Worm (Caenorhabditis elegans) whole organism, young adult: ENCODE results near the gene dpf-4.

Experiments
- B0019.2 ChIP-seq: fragments of 200-800 bp; sonication (Bioruptor generic); conservative IDR thresholded peaks from 2 replicates; pipeline ENCODE4 v1.3.6; 2022; ENCODE audit warnings: missing genetic modification reagents, missing genetic modification characterization, missing compliant biosample characterization
- B0035.1 ChIP-seq: sonication (generic microtip); optimal IDR thresholded peaks from 2 replicates; lab custom pipeline; 2016; ENCODE audit warnings: missing genetic modification characterization, mild to moderate bottlenecking, missing compliant biosample characterization, missing genotype, missing genetic modification reagents
- B0336.3 ChIP-seq: fragments of 200-800 bp; sonication (Bioruptor generic); IDR thresholded peaks from 2 replicates; pipeline ENCODE4 v1.3.6; 2022; ENCODE audit warnings: missing genetic modification characterization, missing compliant biosample characterization
- C06A6.2 ChIP-seq: fragments of 200-800 bp; sonication (Bioruptor generic); conservative IDR thresholded peaks from 2 replicates; pipeline ENCODE4 v1.3.6; 2022; ENCODE audit warnings: missing genetic modification characterization, missing compliant biosample characterization
- C17E4.6 ChIP-seq: fragments of 200-800 bp; sonication (Bioruptor generic); IDR thresholded peaks from 2 replicates; pipeline ENCODE4 v1.3.6; 2022; ENCODE audit warnings: missing genetic modification reagents, missing genetic modification characterization, missing compliant biosample characterization
- D2030.7 ChIP-seq: fragments of 200-800 bp; sonication (Bioruptor generic); IDR thresholded peaks from 2 replicates; pipeline ENCODE4 v1.3.6; 2022; ENCODE audit warnings: missing genetic modification reagents, missing genetic modification characterization, missing compliant biosample characterization
- F22D6.2 ChIP-seq: sonication (generic microtip); optimal IDR thresholded peaks from 2 replicates; lab custom pipeline; 2016; ENCODE audit warnings: mild to moderate bottlenecking, missing genetic modification characterization, missing compliant biosample characterization
- F33H1.4 ChIP-seq: fragments of 200-800 bp; sonication (Bioruptor generic); IDR thresholded peaks from 2 replicates; pipeline ENCODE4 v1.3.6; 2022; ENCODE audit warnings: missing genetic modification reagents, missing genetic modification characterization, missing compliant biosample characterization
- F52B5.7 ChIP-seq: sonication (generic microtip); optimal IDR thresholded peaks from 2 replicates; lab custom pipeline; 2016; ENCODE audit warnings: mild to moderate bottlenecking, missing genetic modification characterization, missing compliant biosample characterization
- K11D2.4 ChIP-seq: fragments of 200-800 bp; sonication (Bioruptor generic); IDR thresholded peaks from 2 replicates; pipeline ENCODE4 v1.3.6; 2022; ENCODE audit warnings: missing genetic modification reagents, missing genetic modification characterization, missing compliant biosample characterization
- K12H6.12 ChIP-seq: fragments of 200-800 bp; sonication (Bioruptor generic); optimal IDR thresholded peaks from 2 replicates; lab custom pipeline; 2018; ENCODE audit warnings: mild to moderate bottlenecking, missing genetic modification characterization, missing compliant biosample characterization
- Y53F4B.3 ChIP-seq: fragments of 200-800 bp; sonication (Bioruptor generic); IDR thresholded peaks from 2 replicates; pipeline ENCODE4 v1.3.6; 2022; ENCODE audit warnings: missing genetic modification reagents, missing genetic modification characterization, missing compliant biosample characterization
- Y53G8AR.9 ChIP-seq: fragments of 200-800 bp; sonication (Bioruptor generic); conservative IDR thresholded peaks from 2 replicates; pipeline ENCODE4 v1.3.6; 2022; ENCODE audit warnings: missing genetic modification reagents, missing genetic modification characterization, missing compliant biosample characterization
- Y95B8A.8 ChIP-seq: fragments of 200-800 bp; sonication (Bioruptor generic); IDR thresholded peaks from 2 replicates; pipeline ENCODE4 v1.3.6; 2022; ENCODE audit warnings: missing genetic modification reagents, missing genetic modification characterization, missing compliant biosample characterization
- ZK185.1 ChIP-seq: sonication (generic microtip); optimal IDR thresholded peaks from 2 replicates; lab custom pipeline; 2016; ENCODE audit warnings: mild to moderate bottlenecking, missing genetic modification characterization, missing compliant biosample characterization; ENCODE audit not compliant: poor library complexity, severe bottlenecking
- akir-1 ChIP-seq: fragments of 200-800 bp; sonication (Bioruptor generic); optimal IDR thresholded peaks from 2 replicates; lab custom pipeline; 2018; ENCODE audit warnings: mild to moderate bottlenecking, missing genetic modification characterization, moderate library complexity, missing compliant biosample characterization
- aptf-2 ChIP-seq: fragments of 200-800 bp; sonication (Bioruptor generic); conservative IDR thresholded peaks from 2 replicates; pipeline ENCODE4 v1.3.6; 2022; ENCODE audit warnings: missing genetic modification reagents, missing genetic modification characterization, missing compliant biosample characterization
- attf-5 ChIP-seq: fragments of 200-800 bp; sonication (Bioruptor generic); optimal IDR thresholded peaks from 2 replicates; lab custom pipeline; 2018; ENCODE audit warnings: mild to moderate bottlenecking, missing genetic modification characterization, missing compliant biosample characterization
- bed-1 ChIP-seq: fragments of 200-800 bp; sonication (Bioruptor generic); IDR thresholded peaks from 2 replicates; pipeline ENCODE4 v1.3.6; 2022; ENCODE audit warnings: missing genetic modification reagents, missing genetic modification characterization, missing compliant biosample characterization
- cebp-2 ChIP-seq: fragments of 200-800 bp; sonication (Bioruptor generic); IDR thresholded peaks from 2 replicates; pipeline ENCODE4 v1.3.6; 2022; ENCODE audit warnings: missing genetic modification characterization, missing compliant biosample characterization
- dpff-1 ChIP-seq: sonication (generic microtip); optimal IDR thresholded peaks from 2 replicates; lab custom pipeline; 2017; ENCODE audit warnings: mild to moderate bottlenecking, missing genetic modification characterization, missing compliant biosample characterization
- dpl-1 ChIP-seq: fragments of 150-350 bp; optimal IDR thresholded peaks from 2 replicates; lab custom pipeline; 2014; ENCODE audit warnings: missing biosample characterization, missing genetic modification reagents, missing genetic modification characterization
- efl-1 ChIP-seq: fragments of 150-350 bp; optimal IDR thresholded peaks from 2 replicates; lab custom pipeline; 2014; ENCODE audit warnings: missing biosample characterization, missing genetic modification reagents, missing genetic modification characterization
- egl-18 ChIP-seq: fragments of 200-800 bp; sonication (Bioruptor generic); IDR thresholded peaks from 2 replicates; pipeline ENCODE4 v1.3.6; 2022; ENCODE audit warnings: missing genetic modification reagents, missing genetic modification characterization, missing compliant biosample characterization
- ekl-4 ChIP-seq: fragments of 200-800 bp; sonication (Bioruptor generic); IDR thresholded peaks from 2 replicates; pipeline ENCODE4 v1.3.6; 2022; ENCODE audit warnings: missing genetic modification reagents, missing genetic modification characterization, missing compliant biosample characterization
- him-1 ChIP-seq: sonication (generic microtip); optimal IDR thresholded peaks from 2 replicates; lab custom pipeline; 2016; ENCODE audit warnings: missing genotype, missing genetic modification reagents, missing genetic modification characterization, missing compliant biosample characterization
- hmg-1.2 ChIP-seq: fragments of 200-800 bp; sonication (Bioruptor generic); IDR thresholded peaks from 2 replicates; pipeline ENCODE4 v1.3.6; 2022; ENCODE audit warnings: missing genetic modification reagents, missing genetic modification characterization, missing compliant biosample characterization
- let-526 ChIP-seq: fragments of 200-800 bp; sonication (Bioruptor generic); IDR thresholded peaks from 2 replicates; pipeline ENCODE4 v1.3.6; 2022; ENCODE audit warnings: missing genetic modification reagents, missing genetic modification characterization, missing compliant biosample characterization
- let-607 ChIP-seq, 2 experiments: fragments of 200-800 bp in 1 of 2; sonication (Bioruptor generic) in 1 of 2; sonication (generic microtip) in 1 of 2; optimal IDR thresholded peaks; 2 replicates each; lab custom pipeline; 2016 to 2018; ENCODE audit warnings: mild to moderate bottlenecking in 2 of 2, missing compliant biosample characterization in 2 of 2, missing genetic modification characterization in 2 of 2, moderate library complexity in 2 of 2, missing genotype in 1 of 2
- lin-26 ChIP-seq: fragments of 200-800 bp; sonication (Bioruptor generic); IDR thresholded peaks from 2 replicates; pipeline ENCODE4 v1.3.6; 2022; ENCODE audit warnings: missing genetic modification reagents, missing genetic modification characterization, missing compliant biosample characterization
- lin-35 ChIP-seq, 3 experiments: fragments of 150-350 bp in 2 of 3; sonication (generic microtip) in 1 of 3; optimal IDR thresholded peaks; 2 replicates each; lab custom pipeline; 2014 to 2018; ENCODE audit warnings: missing biosample characterization in 3 of 3, missing genetic modification characterization in 3 of 3, missing genetic modification reagents in 3 of 3
- lir-1 ChIP-seq: fragments of 200-800 bp; sonication (Bioruptor generic); conservative IDR thresholded peaks from 2 replicates; pipeline ENCODE4 v1.3.6; 2022; ENCODE audit warnings: missing genetic modification reagents, missing genetic modification characterization, missing compliant biosample characterization
- madf-3 ChIP-seq: fragments of 200-800 bp; sonication (Bioruptor generic); IDR thresholded peaks from 2 replicates; pipeline ENCODE4 v1.3.6; 2022; ENCODE audit warnings: missing genetic modification reagents, missing genetic modification characterization, missing compliant biosample characterization
- mcd-1 ChIP-seq: fragments of 200-800 bp; sonication (Bioruptor generic); IDR thresholded peaks from 2 replicates; pipeline ENCODE4 v1.3.6; 2022; ENCODE audit warnings: missing genetic modification reagents, missing genetic modification characterization, missing compliant biosample characterization
- mes-4 ChIP-seq: sonication (generic microtip); optimal IDR thresholded peaks from 2 replicates; lab custom pipeline; 2016; ENCODE audit warnings: missing genotype, missing genetic modification characterization, missing compliant biosample characterization
- mxl-1 ChIP-seq: sonication (generic microtip); optimal IDR thresholded peaks from 2 replicates; lab custom pipeline; 2016; ENCODE audit warnings: missing genetic modification characterization, missing compliant biosample characterization
- nfya-1 ChIP-seq: sonication (generic microtip); optimal IDR thresholded peaks from 2 replicates; lab custom pipeline; 2017; ENCODE audit warnings: antibody characterized with exemption, missing compliant biosample characterization, missing genetic modification characterization, borderline replicate concordance; ENCODE audit not compliant: insufficient read depth
- nfyb-1 ChIP-seq: fragments of 200-800 bp; sonication (Bioruptor generic); IDR thresholded peaks from 2 replicates; pipeline ENCODE4 v1.3.6; 2022; ENCODE audit warnings: missing genetic modification reagents, missing genetic modification characterization, missing compliant biosample characterization
- nhr-120 ChIP-seq: fragments of 200-800 bp; sonication (Bioruptor generic); IDR thresholded peaks from 2 replicates; pipeline ENCODE4 v1.3.6; 2022; ENCODE audit warnings: missing genetic modification characterization, missing compliant biosample characterization
- rec-8 ChIP-seq, 2 experiments: sonication (generic microtip); optimal IDR thresholded peaks; 2 replicates each; lab custom pipeline; 2016; ENCODE audit warnings: mild to moderate bottlenecking in 2 of 2, missing genetic modification characterization in 2 of 2, missing genetic modification reagents in 2 of 2, missing genotype in 2 of 2, missing biosample characterization in 1 of 2, missing compliant biosample characterization in 1 of 2, moderate library complexity in 1 of 2
- snpc-1.3 ChIP-seq: sonication (generic microtip); optimal IDR thresholded peaks from 2 replicates; lab custom pipeline; 2017; ENCODE audit warnings: missing genetic modification characterization, mild to moderate bottlenecking, missing compliant biosample characterization, antibody characterized with exemption, moderate library complexity, missing genotype, missing genetic modification reagents; ENCODE audit not compliant: insufficient read depth
- snpc-4 ChIP-seq, 5 experiments: fragments of 150-350 bp in 1 of 5; sonication (generic microtip) in 4 of 5; optimal IDR thresholded peaks; 2 replicates each; lab custom pipeline; 2014 to 2018; ENCODE audit warnings: missing genetic modification characterization in 5 of 5, missing biosample characterization in 3 of 5, antibody characterized with exemption in 2 of 5, mild to moderate bottlenecking in 2 of 5, missing compliant biosample characterization in 2 of 5, missing genotype in 2 of 5, moderate library complexity in 2 of 5, missing genetic modification reagents in 1 of 5
- sptf-2 ChIP-seq: fragments of 200-800 bp; sonication (Bioruptor generic); optimal IDR thresholded peaks from 2 replicates; lab custom pipeline; 2018; ENCODE audit warnings: mild to moderate bottlenecking, missing genetic modification characterization, missing compliant biosample characterization
- tlf-1 ChIP-seq: fragments of 200-800 bp; sonication (Bioruptor generic); optimal IDR thresholded peaks from 2 replicates; lab custom pipeline; 2018; ENCODE audit warnings: mild to moderate bottlenecking, missing genetic modification characterization, missing compliant biosample characterization
- unc-130 ChIP-seq: sonication (generic microtip); optimal IDR thresholded peaks from 2 replicates; lab custom pipeline; 2016; ENCODE audit warnings: missing genetic modification reagents, missing genetic modification characterization, missing compliant biosample characterization
- zim-3 ChIP-seq: sonication (generic microtip); optimal IDR thresholded peaks from 2 replicates; lab custom pipeline; 2017; ENCODE audit warnings: mild to moderate bottlenecking, missing genetic modification characterization, moderate library complexity, missing compliant biosample characterization

dpf-4 gene

ce11 chrIII:5871760-5872159, 12.7 kb downstream of the dpf-4 start, which contains the start of the genes F01F1.11 and F01F1.3 (continued):
- TF ChIP-seq let-607 (tag; optimal IDR thresholded peaks at IDR 0.05; lab: Kevin White, UChicago) = peak in 1 of 2 experiments; percentile 57
- peak; percentile 23 to 31 for TF ChIP-seq rec-8 (tag; optimal IDR thresholded peaks at IDR 0.05; lab: Kevin White, UChicago)
- TF ChIP-seq K12H6.12 (tag; lab: Kevin White, UChicago) = no peak
- peak; percentile 39 for TF ChIP-seq F22D6.2
- TF ChIP-seq lin-35 (GFP tag; optimal IDR thresholded peaks at IDR 0.05; lab: Kevin White, UChicago) = peak in 2 of 3 experiments; percentile 56 to 93
- no peak for TF ChIP-seq cebp-2 (GFP tag; lab: Robert Waterston, UW)
- TF ChIP-seq ZK185.1 (tag; lab: Kevin White, UChicago) = peak; percentile 78
- no peak for TF ChIP-seq Y53F4B.3 (GFP tag; lab: Robert Waterston, UW)
- TF ChIP-seq tlf-1 = peak; percentile 9
- no peak for TF ChIP-seq zim-3 (tag; lab: Kevin White, UChicago)
- TF ChIP-seq attf-5 = peak; percentile 5
- TF ChIP-seq D2030.7 (GFP tag; lab: Robert Waterston, UW) = peak; percentile 69
- TF ChIP-seq snpc-4 (GFP tag; optimal IDR thresholded peaks at IDR 0.05; lab: Kevin White, UChicago) = no peak
- peak in 2 of 4 experiments; percentile 13 to 17 for TF ChIP-seq snpc-4 (tag; optimal IDR thresholded peaks at IDR 0.05; lab: Kevin White, UChicago)
- TF ChIP-seq mcd-1 = peak; percentile 77
- peak; percentile 65; the same call in 1 of the 2 replicates for TF ChIP-seq let-526
- peak; percentile 91 for TF ChIP-seq unc-130 (GFP tag; lab: Kevin White, UChicago)
- no peak for TF ChIP-seq B0035.1 (tag; lab: Kevin White, UChicago)
- peak; percentile 28 for TF ChIP-seq snpc-1.3
- TF ChIP-seq Y95B8A.8 (GFP tag; lab: Robert Waterston, UW) = no peak
- TF ChIP-seq C06A6.2 (GFP tag; lab: Robert Waterston, UW) = no peak
- TF ChIP-seq lin-26 (GFP tag; lab: Robert Waterston, UW) = no peak
- TF ChIP-seq sptf-2 = no peak
- no peak for TF ChIP-seq lir-1 (GFP tag; lab: Robert Waterston, UW)
- TF ChIP-seq Y53G8AR.9 (GFP tag; lab: Robert Waterston, UW) = no peak
- 0 out of 2 replicates have a peak, but pooled peaks have one; percentile 28 for TF ChIP-seq C17E4.6 (GFP tag; lab: Robert Waterston, UW)
- TF ChIP-seq K11D2.4 (GFP tag; lab: Robert Waterston, UW) = peak; percentile 57
- peak; percentile 14; the same call in 1 of the 2 replicates for TF ChIP-seq hmg-1.2 (GFP tag; lab: Robert Waterston, UW)
- no peak for TF ChIP-seq mes-4
- TF ChIP-seq, all 124 proteins: peak for 45

- TF ChIP-seq nfyb-1 (no peak), egl-18 (no peak), madf-3 (GFP tag; lab: Robert Waterston, UW) (no peak), mxl-1 (no peak), nfya-1 (tag; lab: Kevin White, UChicago) (no peak), dpff-1 (tag; lab: Kevin White, UChicago) (no peak), bed-1 (GFP tag; lab: Robert Waterston, UW) (no peak), B0019.2 (GFP tag; lab: Robert Waterston, UW) (no peak), ekl-4 (GFP tag; lab: Robert Waterston, UW) (no peak), Y95B8A.8 (GFP tag; lab: Robert Waterston, UW) (no peak), akir-1 (GFP tag; lab: Kevin White, UChicago) (no peak), dpl-1 (GFP tag; lab: Kevin White, UChicago) (no peak), aptf-2 (GFP tag; lab: Robert Waterston, UW) (no peak), lin-35 (GFP tag; optimal IDR thresholded peaks at IDR 0.05; lab: Kevin White, UChicago) (no peak), B0336.3 (no peak), him-1 (tag; lab: Kevin White, UChicago) (no peak), nhr-120 (no peak), F52B5.7 (tag; lab: Kevin White, UChicago) (no peak), F33H1.4 (GFP tag; lab: Robert Waterston, UW) (no peak), efl-1 (GFP tag; lab: Kevin White, UChicago) (no peak)
Measured at ce11 chrIII:5872288-5872687, 13.2 kb downstream of the dpf-4 start.
